Worm (Caenorhabditis elegans): ENCODE measurements around the gene cutl-11.

cutl-11 gene

ce11 chrX:11650751-11651150, at the start of gene cutl-11:
Gene cutl-11, minus strand, starts transcription at chrX:11650851.
- TF ChIP-seq W03F9.2 (tag; optimal IDR thresholded peaks at IDR 0.05) (no peak), him-1 (tag; optimal IDR thresholded peaks at IDR 0.05) (no peak), dao-5 (tag; optimal IDR thresholded peaks at IDR 0.05) (no peak)

ce11 chrX:11700263-11700662, 49.6 kb upstream of the cutl-11 start, which contains the start of gene C44C10.15:
Gene C44C10.15, minus strand, starts transcription at chrX:11700363.
- TF ChIP-seq dao-5 (tag; optimal IDR thresholded peaks at IDR 0.05) (no peak), him-1 (tag; optimal IDR thresholded peaks at IDR 0.05) (no peak), W03F9.2 (tag; optimal IDR thresholded peaks at IDR 0.05) (no peak)

DNA sequence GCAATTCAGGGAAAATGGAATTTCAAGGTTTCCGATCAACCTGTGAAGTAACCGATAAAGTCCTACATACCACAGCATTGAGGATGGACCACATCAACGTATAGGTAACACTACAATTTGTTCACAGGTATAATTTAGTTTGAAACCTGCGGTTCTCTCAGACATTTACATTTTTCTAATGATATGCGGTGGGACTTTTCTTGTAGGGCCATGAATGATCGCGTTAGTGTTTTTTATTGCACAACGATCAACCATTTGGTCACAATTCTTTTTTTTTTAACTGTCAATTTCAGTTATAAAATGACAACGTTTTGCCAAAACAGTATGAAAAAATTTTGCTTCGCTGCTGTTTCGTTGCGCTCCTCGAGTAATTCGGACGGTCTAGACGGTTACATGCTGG, 46.0 kb upstream of the cutl-11 start, which contains the start of gene C44C10.12:
Gene C44C10.12, plus strand, starts transcription at position 301 of the 400 bp plus-strand sequence.
- TF ChIP-seq W03F9.2 (tag; optimal IDR thresholded peaks at IDR 0.05), result no peak
- TF ChIP-seq dao-5 (tag; optimal IDR thresholded peaks at IDR 0.05), result no peak
- no peak for TF ChIP-seq him-1 (tag; optimal IDR thresholded peaks at IDR 0.05)

DNA sequence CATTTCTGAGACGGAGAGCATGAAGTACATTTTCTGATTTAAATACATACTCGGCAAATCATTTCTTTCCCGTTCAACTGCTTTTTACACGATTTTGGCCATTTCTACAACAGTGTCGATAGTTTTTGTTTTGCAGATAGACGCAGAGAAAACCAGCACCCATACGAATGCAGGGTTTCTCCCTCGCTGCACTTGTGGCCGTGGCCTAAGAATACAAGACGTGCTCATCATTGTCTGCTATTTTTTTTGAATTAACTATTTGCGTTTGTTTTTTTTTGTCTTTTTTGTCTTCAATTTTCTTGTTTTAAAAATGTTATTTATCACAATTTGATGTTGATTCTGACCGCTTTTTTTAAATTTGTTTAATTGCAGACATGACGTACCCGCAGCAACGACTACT, 42.4 kb upstream of the cutl-11 start, which contains the start of gene smcl-1:
Gene smcl-1, plus strand, starts transcription at position 373 of the 400 bp plus-strand sequence.
- TF ChIP-seq him-1 (tag; optimal IDR thresholded peaks at IDR 0.05) (no peak), W03F9.2 (tag; optimal IDR thresholded peaks at IDR 0.05) (no peak), dao-5 (tag; optimal IDR thresholded peaks at IDR 0.05) (no peak)

DNA sequence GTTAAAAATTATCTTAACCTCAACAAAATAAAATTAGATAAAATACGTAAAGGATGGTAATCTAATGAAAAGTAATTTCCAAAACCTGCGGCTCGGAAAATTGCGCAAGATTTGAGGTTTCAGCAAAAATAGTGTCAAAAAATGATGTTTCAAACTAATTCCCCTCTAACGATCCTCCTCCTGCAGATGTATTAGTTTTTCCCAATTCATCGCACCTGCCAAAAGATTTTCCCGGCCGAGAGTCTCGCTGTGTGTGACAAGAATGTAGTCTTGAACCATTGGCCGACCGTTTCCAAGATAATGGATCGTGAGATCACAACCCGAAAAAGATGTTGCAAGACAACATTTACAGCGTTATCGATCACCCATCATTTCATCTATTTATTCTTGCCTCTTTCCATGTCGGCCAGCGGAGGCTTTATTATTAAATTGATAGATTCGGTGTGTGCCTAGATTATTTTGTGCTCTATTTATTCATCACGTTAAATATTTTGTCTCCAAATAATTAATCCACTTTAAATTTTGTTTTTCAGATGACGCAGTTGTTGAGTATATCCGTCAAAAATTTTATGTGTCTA, 39.5 kb upstream of the cutl-11 start, which contains the start of the genes C44C10.10 and C44C10.5:
Gene C44C10.10, plus strand, starts transcription at position 301 of the 578 bp plus-strand sequence.
Gene C44C10.5, plus strand, starts transcription at position 528 of the 578 bp plus-strand sequence.
- TF ChIP-seq dao-5 (tag; optimal IDR thresholded peaks at IDR 0.05) (no peak), W03F9.2 (tag; optimal IDR thresholded peaks at IDR 0.05) (no peak), him-1 (tag; optimal IDR thresholded peaks at IDR 0.05) (no peak)

DNA sequence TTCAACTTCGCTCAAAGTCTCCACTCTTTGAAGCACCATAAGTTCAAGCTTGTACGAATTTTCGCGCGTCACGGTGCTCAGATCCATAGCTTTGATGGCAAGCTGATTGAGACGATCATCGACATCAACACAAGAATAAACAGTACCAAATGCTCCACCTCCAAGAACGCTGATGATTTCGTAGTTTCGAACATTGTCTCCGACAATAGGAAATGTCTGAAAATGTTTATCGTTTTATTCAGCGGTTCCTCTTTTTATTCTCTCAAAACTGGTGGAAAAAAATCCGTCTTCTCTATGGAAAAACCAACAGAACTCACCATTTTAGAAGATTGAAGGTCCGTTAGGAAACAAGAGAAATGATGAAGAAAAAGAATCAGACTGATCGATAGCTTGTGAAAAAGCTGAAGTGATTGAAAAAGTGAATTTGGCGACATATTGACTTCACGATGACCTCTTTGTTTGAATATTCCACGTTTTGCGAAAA, 37.2 kb upstream of the cutl-11 start, which contains the start of gene C44C10.7:
Gene C44C10.7, minus strand, starts transcription at position 434 of the 484 bp plus-strand sequence.
- no peak for TF ChIP-seq W03F9.2 (tag; optimal IDR thresholded peaks at IDR 0.05)
- TF ChIP-seq dao-5 (tag; optimal IDR thresholded peaks at IDR 0.05), result no peak
- no peak for TF ChIP-seq him-1 (tag; optimal IDR thresholded peaks at IDR 0.05)

DNA sequence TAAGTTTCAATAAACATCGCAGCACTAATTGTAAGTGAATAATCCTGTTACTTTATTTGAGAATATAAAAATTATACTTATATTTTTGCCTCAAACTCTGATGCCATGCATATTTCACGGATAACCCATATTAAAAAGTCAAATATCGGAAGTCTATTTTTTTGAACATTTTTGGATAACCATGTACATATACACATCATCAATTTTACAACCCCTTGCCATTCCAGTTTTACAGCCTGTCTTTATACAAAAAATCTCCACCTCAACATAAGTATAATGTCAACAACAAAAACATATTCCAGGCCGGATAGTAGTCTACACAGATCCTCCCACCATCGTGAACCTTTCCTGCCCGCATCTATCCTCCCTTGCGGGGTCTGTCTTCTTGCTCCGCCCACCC, 33.6 kb upstream of the cutl-11 start, which contains the start of gene hnd-1:
Gene hnd-1, plus strand, starts transcription at position 301 of the 400 bp plus-strand sequence.
- TF ChIP-seq dao-5 (tag; optimal IDR thresholded peaks at IDR 0.05), result no peak
- TF ChIP-seq him-1 (tag; optimal IDR thresholded peaks at IDR 0.05), result no peak
- TF ChIP-seq W03F9.2 (tag; optimal IDR thresholded peaks at IDR 0.05), result no peak

- no peak for TF ChIP-seq him-1 (tag; optimal IDR thresholded peaks at IDR 0.05)
- no peak for TF ChIP-seq W03F9.2 (tag; optimal IDR thresholded peaks at IDR 0.05)
- no peak for TF ChIP-seq dao-5 (tag; optimal IDR thresholded peaks at IDR 0.05)
Measured at ce11 chrX:11680851-11681250, 30.2 kb upstream of the cutl-11 start, which contains the start of gene T04F8.7. Gene T04F8.7, minus strand, starts transcription at chrX:11680980.

ce11 chrX:11679211-11679977, 28.7 kb upstream of the cutl-11 start:
- TF ChIP-seq dao-5 (tag; optimal IDR thresholded peaks at IDR 0.05) (no peak), him-1 (tag; optimal IDR thresholded peaks at IDR 0.05) (no peak), W03F9.2 (tag; optimal IDR thresholded peaks at IDR 0.05) (no peak)

DNA sequence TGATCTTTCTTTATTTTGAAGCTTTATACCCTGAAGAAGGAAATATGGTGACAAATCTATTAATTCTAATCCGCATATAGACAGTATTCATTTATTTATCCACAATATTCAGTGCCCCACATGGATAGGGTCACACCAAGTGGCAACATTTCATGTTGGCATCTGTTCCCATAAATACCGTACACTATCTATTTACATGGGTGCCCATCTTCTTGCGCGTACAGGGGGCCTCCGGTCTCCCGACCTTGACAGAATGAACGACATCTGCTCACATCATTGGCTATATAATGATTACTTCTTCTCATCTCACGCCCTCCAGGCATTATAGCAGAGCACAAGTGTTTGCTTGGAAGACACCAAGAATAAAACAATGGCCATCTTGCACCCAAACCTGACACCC, 24.9 kb upstream of the cutl-11 start:
- TF ChIP-seq W03F9.2 (tag; optimal IDR thresholded peaks at IDR 0.05) (no peak), dao-5 (tag; optimal IDR thresholded peaks at IDR 0.05) (no peak), him-1 (tag; optimal IDR thresholded peaks at IDR 0.05) (no peak)

- TF ChIP-seq him-1 (tag; optimal IDR thresholded peaks at IDR 0.05) (no peak), dao-5 (tag; optimal IDR thresholded peaks at IDR 0.05) (no peak), W03F9.2 (tag; optimal IDR thresholded peaks at IDR 0.05) (no peak)
Measured at ce11 chrX:11673063-11673759, 22.6 kb upstream of the cutl-11 start.

DNA sequence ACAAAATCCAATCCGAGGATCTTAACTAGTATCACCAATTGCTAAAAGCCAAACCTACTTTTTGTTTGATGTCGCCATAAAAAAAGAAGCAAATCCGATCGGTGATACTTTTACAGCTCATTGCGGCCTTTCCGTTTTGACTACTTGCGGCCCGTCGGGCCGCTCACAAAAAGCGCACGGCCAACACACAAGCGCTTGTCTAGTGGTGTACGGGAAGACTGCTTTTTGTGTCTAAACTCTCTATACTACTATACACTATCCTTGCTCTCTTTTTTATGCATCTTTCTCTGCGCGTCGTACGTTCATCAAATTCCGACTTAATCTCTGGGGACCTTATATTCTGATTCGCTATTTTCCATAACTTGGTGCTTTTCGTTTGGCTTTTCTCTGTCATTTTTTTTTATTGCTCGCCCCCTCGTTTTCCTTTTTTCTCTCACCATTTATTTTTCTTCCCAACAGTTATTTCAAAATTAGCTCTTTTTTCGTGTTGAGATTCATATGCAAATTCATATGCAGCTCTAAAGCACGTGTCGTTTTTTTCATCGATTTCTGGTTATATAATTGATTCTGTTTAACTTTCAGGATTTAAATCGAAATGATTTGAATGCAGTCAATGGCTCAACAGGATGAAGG, 16.0 kb upstream of the cutl-11 start, which contains the start of gene noca-2:
Gene noca-2, plus strand, starts transcription at position 583 of the 633 bp plus-strand sequence.
- TF ChIP-seq dao-5 (tag; optimal IDR thresholded peaks at IDR 0.05) (no peak), him-1 (tag; optimal IDR thresholded peaks at IDR 0.05) (no peak), W03F9.2 (tag; optimal IDR thresholded peaks at IDR 0.05) (no peak)

All from whole organism, L4/young adult.